Worm (Caenorhabditis elegans) whole organism, L4/young adult: ENCODE data around the gene unc-47.
A peak's percentile ranks its signal among the peaks of the same experiment; 100 is the strongest.

Source experiments
- W03F9.2 ChIP-seq: fragments of 150-350 bp; optimal IDR thresholded peaks from 2 replicates; lab custom pipeline; 2014; ENCODE audit warnings: missing biosample characterization, missing genetic modification characterization
- dao-5 ChIP-seq: sonication (generic microtip); optimal IDR thresholded peaks from 2 replicates; lab custom pipeline; 2016; ENCODE audit warnings: missing genotype, missing genetic modification characterization, moderate library complexity, missing compliant biosample characterization
- him-1 ChIP-seq: sonication (generic microtip); optimal IDR thresholded peaks from 2 replicates; lab custom pipeline; 2016; ENCODE audit warnings: missing genotype, missing genetic modification reagents, missing genetic modification characterization, missing compliant biosample characterization

The unc-47 gene

ce11 chrIII:10156269-10156668, 29.8 kb downstream of the unc-47 start:
- TF ChIP-seq him-1 (tag; lab: Kevin White, UChicago) (no peak), W03F9.2 (tag; lab: Kevin White, UChicago) (no peak), dao-5 (tag; lab: Kevin White, UChicago) (no peak)

- TF ChIP-seq W03F9.2 (tag; lab: Kevin White, UChicago) (no peak), him-1 (tag; lab: Kevin White, UChicago) (no peak), dao-5 (tag; lab: Kevin White, UChicago) (no peak)
These were observed 31.1 kb downstream of the unc-47 start for ce11 chrIII:10154993-10155392.

ce11 chrIII:10153003-10153402, 33.1 kb downstream of the unc-47 start:
- TF ChIP-seq dao-5 (tag; lab: Kevin White, UChicago) (no peak), him-1 (tag; lab: Kevin White, UChicago) (peak; percentile 50), W03F9.2 (tag; lab: Kevin White, UChicago) (no peak)

ce11 chrIII:10152495-10152894, 33.6 kb downstream of the unc-47 start, which contains the start of gene nac-3:
TSS of gene nac-3 (plus strand) at chrIII:10152795.
- TF ChIP-seq W03F9.2 (tag; lab: Kevin White, UChicago): no peak
- no peak for TF ChIP-seq him-1 (tag; lab: Kevin White, UChicago)
- TF ChIP-seq dao-5 (tag; lab: Kevin White, UChicago): no peak

ce11 chrIII:10151719-10152118, 34.3 kb downstream of the unc-47 start:
- TF ChIP-seq him-1 (tag; lab: Kevin White, UChicago) (peak; percentile 70), dao-5 (tag; lab: Kevin White, UChicago) (no peak), W03F9.2 (tag; lab: Kevin White, UChicago) (no peak)

ce11 chrIII:10150710-10151109, 35.4 kb downstream of the unc-47 start:
- TF ChIP-seq him-1 (tag; lab: Kevin White, UChicago): peak; percentile 3
- TF ChIP-seq W03F9.2 (tag; lab: Kevin White, UChicago): no peak

ce11 chrIII:10149910-10150309, 36.1 kb downstream of the unc-47 start:
- no peak for TF ChIP-seq dao-5 (tag; lab: Kevin White, UChicago)
- TF ChIP-seq W03F9.2 (tag; lab: Kevin White, UChicago): no peak
- no peak for TF ChIP-seq him-1 (tag; lab: Kevin White, UChicago)

ce11 chrIII:10146701-10147100, 39.4 kb downstream of the unc-47 start, which contains the start of gene K08E5.1:
TSS of gene K08E5.1 (minus strand) at chrIII:10146801.
- no peak for TF ChIP-seq W03F9.2 (tag; lab: Kevin White, UChicago)
- no peak for TF ChIP-seq him-1 (tag; lab: Kevin White, UChicago)
- TF ChIP-seq dao-5 (tag; lab: Kevin White, UChicago): no peak

ce11 chrIII:10140732-10141131, 45.3 kb downstream of the unc-47 start, which contains the start of gene K08E5.6:
TSS of gene K08E5.6 (plus strand) at chrIII:10141032.
- TF ChIP-seq him-1 (tag; lab: Kevin White, UChicago): no peak

ce11 chrIII:10136778-10137177, 49.3 kb downstream of the unc-47 start, which contains the start of gene ZK1128.7:
TSS of gene ZK1128.7 (plus strand) at chrIII:10137006.
- TF ChIP-seq him-1 (tag; lab: Kevin White, UChicago) (no peak), W03F9.2 (tag; lab: Kevin White, UChicago) (no peak), dao-5 (tag; lab: Kevin White, UChicago) (no peak)

ce11 chrIII:10134517-10134916, 51.5 kb downstream of the unc-47 start:
- no peak for TF ChIP-seq him-1 (tag; lab: Kevin White, UChicago)
- no peak for TF ChIP-seq W03F9.2 (tag; lab: Kevin White, UChicago)
- TF ChIP-seq dao-5 (tag; lab: Kevin White, UChicago): no peak
